Fruit fly (Drosophila melanogaster): Measurements from ENCODE around the gene eIF4E1.

eIF4E1 gene

DNA sequence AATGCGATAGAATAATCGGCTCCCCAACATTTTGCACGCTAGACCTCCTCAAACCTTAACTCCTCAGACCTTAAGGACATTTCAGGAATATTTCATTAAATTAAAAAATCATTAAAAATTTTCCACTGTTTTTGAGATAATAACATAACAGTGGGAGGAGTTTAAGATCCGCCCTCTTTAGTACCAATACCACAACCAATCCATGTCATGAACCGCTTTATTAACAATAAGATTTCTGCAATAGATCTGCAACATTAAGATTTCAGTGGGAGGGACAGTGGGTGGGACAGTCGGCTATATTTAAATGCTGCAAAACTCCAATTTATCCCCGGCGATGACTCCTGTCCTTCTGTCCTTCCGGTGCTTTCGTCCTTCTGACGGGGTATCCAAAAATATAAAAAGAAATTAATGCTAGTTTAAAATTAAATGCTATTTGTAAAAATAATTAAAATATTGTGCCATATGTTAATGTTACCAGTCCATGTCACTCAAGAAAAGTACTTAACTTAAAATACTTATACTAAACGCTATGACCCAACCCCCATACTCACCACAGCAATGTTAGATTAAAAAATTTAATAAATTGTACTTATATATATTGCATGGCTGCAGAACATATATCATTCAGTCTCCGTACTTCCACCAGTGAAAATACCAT lies 40.5 kb upstream of the eIF4E1 start, which contains the start of gene Srg3 (continued):
- TF ChIP-seq ara (GFP tag; IDR thresholded peaks at IDR 0.05) (no peak), ham (GFP tag; IDR thresholded peaks at IDR 0.05) (no peak), stc (GFP tag; IDR thresholded peaks at IDR 0.05) (no peak), fru (optimal IDR thresholded peaks at IDR 0.05) (no peak), CG7357 (GFP tag; IDR thresholded peaks at IDR 0.05) (no peak), B-H2 (GFP tag; optimal IDR thresholded peaks at IDR 0.05) (no peak), da (GFP tag; optimal IDR thresholded peaks at IDR 0.05) (no peak), CG18262 (tag; optimal IDR thresholded peaks at IDR 0.05) (no peak), Meics (GFP tag; optimal IDR thresholded peaks at IDR 0.05) (no peak), cg (GFP tag; optimal IDR thresholded peaks at IDR 0.05) (no peak), CG1647 (GFP tag; optimal IDR thresholded peaks at IDR 0.05) (no peak), CG8478 (optimal IDR thresholded peaks at IDR 0.05) (no peak), Bdp1 (GFP tag; optimal IDR thresholded peaks at IDR 0.05) (no peak), crol (GFP tag; IDR thresholded peaks at IDR 0.05) (no peak), CG13894 (tag; optimal IDR thresholded peaks at IDR 0.05) (no peak), CG12236 (GFP tag; optimal IDR thresholded peaks at IDR 0.05) (no peak), Rfx (GFP tag; IDR thresholded peaks at IDR 0.05) (0 out of 2 replicates have a peak, but pooled peaks have one; percentile 4)

DNA sequence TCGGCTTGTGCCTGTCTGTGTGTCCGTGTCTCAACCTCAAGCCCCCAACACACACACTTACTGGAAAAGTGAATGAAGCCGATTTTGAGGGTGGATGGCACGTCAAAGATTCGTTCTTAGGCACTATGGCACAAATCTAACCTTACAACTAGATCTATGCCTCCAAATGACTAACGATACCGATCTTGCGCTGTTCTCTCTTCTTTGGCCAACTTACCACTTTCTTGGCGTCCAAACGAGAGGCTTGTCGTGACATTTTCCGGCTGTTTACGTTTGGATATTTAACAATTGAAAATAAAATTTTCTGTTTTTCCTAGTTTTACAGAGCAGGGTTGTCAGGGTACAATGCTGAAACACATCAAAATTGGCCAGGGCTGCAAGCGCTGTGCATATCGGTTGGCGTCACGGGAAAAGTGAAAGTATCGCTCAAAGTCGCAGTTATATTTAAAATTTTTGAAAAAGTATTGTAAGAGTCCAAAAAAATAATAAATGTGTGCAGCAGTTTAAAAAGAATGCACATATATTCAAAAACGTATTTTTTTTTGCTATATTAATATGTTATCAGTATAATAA lies 39.7 kb upstream of the eIF4E1 start, which contains the start of the genes Bet3 and Nf-YA:
Bet3 (minus strand) TSS at position 361 of the 573 bp plus-strand sequence.
Nf-YA (minus strand) TSS at position 361 of the 573 bp plus-strand sequence.
- TF ChIP-seq CG8924 (tag; optimal IDR thresholded peaks at IDR 0.05) (peak; percentile 5), CG6254 (GFP tag; optimal IDR thresholded peaks at IDR 0.05) (no peak), prd (optimal IDR thresholded peaks at IDR 0.05) (no peak), prd (GFP tag; IDR thresholded peaks at IDR 0.05) (peak; percentile 64; the same call in 2 of the 3 replicates), CG7839 (tag; optimal IDR thresholded peaks at IDR 0.05) (peak; percentile 41), CG5180 (GFP tag; optimal IDR thresholded peaks at IDR 0.05) (no peak), CG17328 (GFP tag; IDR thresholded peaks at IDR 0.05) (peak; percentile 31; the same call in 1 of the 2 replicates), CG2712 (tag; optimal IDR thresholded peaks at IDR 0.05) (peak; percentile 65), Doc3 (GFP tag; IDR thresholded peaks at IDR 0.05; ENCODE audit: partially characterized antibody) (peak; percentile 80), lbe (GFP tag; optimal IDR thresholded peaks at IDR 0.05) (peak; percentile 22), CG1233 (GFP tag; optimal IDR thresholded peaks at IDR 0.05) (peak; percentile 27), Dfd (GFP tag; optimal IDR thresholded peaks at IDR 0.05) (no peak), CG6813 (GFP tag; optimal IDR thresholded peaks at IDR 0.05) (no peak), Mrtf (GFP tag; IDR thresholded peaks at IDR 0.05) (peak; percentile 8; the same call in 2 of the 3 replicates), knrl (GFP tag; IDR thresholded peaks at IDR 0.05; ENCODE audit: partially characterized antibody) (peak; percentile 90), Optix (GFP tag; IDR thresholded peaks at IDR 0.05) (peak; percentile 11; the same call in 1 of the 3 replicates), wor (GFP tag; IDR thresholded peaks at IDR 0.05) (no peak), slp2 (GFP tag; optimal IDR thresholded peaks at IDR 0.05) (peak; percentile 27), CG10209 (GFP tag; optimal IDR thresholded peaks at IDR 0.05) (peak; percentile 36), jigr1 (GFP tag; IDR thresholded peaks at IDR 0.05) (peak; percentile 20; the same call in 1 of the 3 replicates), caup (GFP tag; optimal IDR thresholded peaks at IDR 0.05; ENCODE audit: severe bottlenecking) (peak; percentile 35), CG10321 (GFP tag; IDR thresholded peaks at IDR 0.05) (no peak), CG13287 (GFP tag; IDR thresholded peaks at IDR 0.05; ENCODE audit: partially characterized antibody) (peak; percentile 88), CG12155 (GFP tag; optimal IDR thresholded peaks at IDR 0.05) (peak; percentile 42), twi (tag; optimal IDR thresholded peaks at IDR 0.05) (no peak), stc (GFP tag; IDR thresholded peaks at IDR 0.05) (no peak), Abd-B (GFP tag; optimal IDR thresholded peaks at IDR 0.05) (peak; percentile 88), BtbVII (GFP tag; optimal IDR thresholded peaks at IDR 0.05) (no peak), CG4424 (GFP tag; optimal IDR thresholded peaks at IDR 0.05) (peak; percentile 51), CG9797 (GFP tag; optimal IDR thresholded peaks at IDR 0.05) (peak; percentile 53), bbx (GFP tag; IDR thresholded peaks at IDR 0.05; ENCODE audit: partially characterized antibody) (peak; percentile 85), D (optimal IDR thresholded peaks at IDR 0.05) (no peak), D (GFP tag; optimal IDR thresholded peaks at IDR 0.05) (no peak), Mes4 (GFP tag; optimal IDR thresholded peaks at IDR 0.05) (no peak)
